Worm (Caenorhabditis elegans): ENCODE data around the gene T28A11.20.

ce11 chrV:3284629-3285028, 11.6 kb upstream of the T28A11.20 start, which contains the start of gene F35F10.5:
- TF ChIP-seq ztf-29 (GFP tag; IDR thresholded peaks at IDR 0.05) (no peak), med-1 (GFP tag; optimal IDR thresholded peaks at IDR 0.05; ENCODE audit: insufficient read depth) (no peak), ref-1 (GFP tag; conservative IDR thresholded peaks at IDR 0.05) (no peak), T22C8.4 (GFP tag; IDR thresholded peaks at IDR 0.05) (no peak), flt-1 (GFP tag; IDR thresholded peaks at IDR 0.05) (no peak), ztf-23 (GFP tag; IDR thresholded peaks at IDR 0.05) (0 out of 2 replicates have a peak, but pooled peaks have one; percentile 25), cog-1 (tag; optimal IDR thresholded peaks at IDR 0.05) (no peak)
